Worm (Caenorhabditis elegans): ENCODE measurements around the gene gpcp-2.

ce11 chrII:8039416-8039815 is 33.8 kb downstream of the gpcp-2 start, which contains the start of the genes ubh-4 and algn-6:
- TF ChIP-seq madf-8 (GFP tag; conservative IDR thresholded peaks at IDR 0.05) = peak; percentile 32; the same call in 1 of the 2 replicates
- no peak for TF ChIP-seq pha-4 (tag; optimal IDR thresholded peaks at IDR 0.05)
- no peak for TF ChIP-seq ztf-22 (GFP tag; optimal IDR thresholded peaks at IDR 0.05)
- TF ChIP-seq B0336.3 (GFP tag; IDR thresholded peaks at IDR 0.05) = no peak
- TF ChIP-seq nhr-80 (tag; optimal IDR thresholded peaks at IDR 0.05) = peak; percentile 51
- no peak for TF ChIP-seq repo-1 (tag; optimal IDR thresholded peaks at IDR 0.05)
- TF ChIP-seq ztf-28 (GFP tag; IDR thresholded peaks at IDR 0.05) = 0 out of 2 replicates have a peak, but pooled peaks have one; percentile 60
